Worm (Caenorhabditis elegans) whole organism, young adult: ENCODE data around the gene tre-2.

Experiments used
- B0261.1 ChIP-seq: sonication (generic microtip); optimal IDR thresholded peaks from 2 replicates; lab custom pipeline; 2016; ENCODE audit warnings: mild to moderate bottlenecking, missing genetic modification characterization, moderate library complexity, missing compliant biosample characterization
- C17E4.6 ChIP-seq: fragments of 200-800 bp; sonication (Bioruptor generic); IDR thresholded peaks from 2 replicates; pipeline ENCODE4 v1.3.6; 2022; ENCODE audit warnings: missing genetic modification reagents, missing genetic modification characterization, missing compliant biosample characterization
- D2030.7 ChIP-seq: fragments of 200-800 bp; sonication (Bioruptor generic); IDR thresholded peaks from 2 replicates; pipeline ENCODE4 v1.3.6; 2022; ENCODE audit warnings: missing genetic modification reagents, missing genetic modification characterization, missing compliant biosample characterization
- F10E7.11 ChIP-seq: sonication (generic microtip); optimal IDR thresholded peaks from 2 replicates; lab custom pipeline; 2017; ENCODE audit warnings: mild to moderate bottlenecking, missing genetic modification characterization, moderate library complexity, missing compliant biosample characterization
- F22D6.2 ChIP-seq: sonication (generic microtip); optimal IDR thresholded peaks from 2 replicates; lab custom pipeline; 2016; ENCODE audit warnings: mild to moderate bottlenecking, missing genetic modification characterization, missing compliant biosample characterization
- F23B12.7 ChIP-seq: sonication (generic microtip); optimal IDR thresholded peaks from 2 replicates; lab custom pipeline; 2017; ENCODE audit warnings: missing genetic modification characterization, mild to moderate bottlenecking, missing compliant biosample characterization, antibody characterized with exemption, moderate library complexity; ENCODE audit not compliant: insufficient read depth
- F33H1.4 ChIP-seq: fragments of 200-800 bp; sonication (Bioruptor generic); IDR thresholded peaks from 2 replicates; pipeline ENCODE4 v1.3.6; 2022; ENCODE audit warnings: missing genetic modification reagents, missing genetic modification characterization, missing compliant biosample characterization
- F49E8.2 ChIP-seq: sonication (generic microtip); optimal IDR thresholded peaks from 3 replicates; lab custom pipeline; 2017; ENCODE audit warnings: missing genetic modification characterization, mild to moderate bottlenecking, missing compliant biosample characterization, antibody characterized with exemption, moderate library complexity; ENCODE audit not compliant: insufficient read depth
- F52B5.7 ChIP-seq: sonication (generic microtip); optimal IDR thresholded peaks from 2 replicates; lab custom pipeline; 2016; ENCODE audit warnings: mild to moderate bottlenecking, missing genetic modification characterization, missing compliant biosample characterization
- F55B11.4 ChIP-seq: sonication (generic microtip); optimal IDR thresholded peaks from 2 replicates; lab custom pipeline; 2016; ENCODE audit warnings: missing compliant biosample characterization, missing genetic modification characterization, borderline replicate concordance; ENCODE audit not compliant: insufficient read depth
- F57C9.4 ChIP-seq: sonication (generic microtip); optimal IDR thresholded peaks from 2 replicates; lab custom pipeline; 2017; ENCODE audit warnings: mild to moderate bottlenecking, missing genetic modification characterization, missing compliant biosample characterization
- K11D2.4 ChIP-seq: fragments of 200-800 bp; sonication (Bioruptor generic); IDR thresholded peaks from 2 replicates; pipeline ENCODE4 v1.3.6; 2022; ENCODE audit warnings: missing genetic modification reagents, missing genetic modification characterization, missing compliant biosample characterization
- aptf-2 ChIP-seq: fragments of 200-800 bp; sonication (Bioruptor generic); conservative IDR thresholded peaks from 2 replicates; pipeline ENCODE4 v1.3.6; 2022; ENCODE audit warnings: missing genetic modification reagents, missing genetic modification characterization, missing compliant biosample characterization
- aptf-3 ChIP-seq: fragments of 200-800 bp; sonication (Bioruptor generic); IDR thresholded peaks from 2 replicates; pipeline ENCODE4 v1.3.6; 2022; ENCODE audit warnings: missing genetic modification characterization, missing compliant biosample characterization
- atf-7 ChIP-seq: sonication (generic microtip); optimal IDR thresholded peaks from 2 replicates; lab custom pipeline; 2017; ENCODE audit warnings: mild to moderate bottlenecking, missing genetic modification characterization, missing compliant biosample characterization
- athp-1 ChIP-seq: sonication (generic microtip); optimal IDR thresholded peaks from 2 replicates; lab custom pipeline; 2017; ENCODE audit warnings: mild to moderate bottlenecking, missing genetic modification characterization, missing compliant biosample characterization
- ceh-100 ChIP-seq: fragments of 200-800 bp; sonication (Bioruptor generic); IDR thresholded peaks from 2 replicates; pipeline ENCODE4 v1.3.6; 2022; ENCODE audit warnings: missing genetic modification reagents, missing genetic modification characterization, missing compliant biosample characterization
- ceh-58 ChIP-seq: fragments of 200-800 bp; sonication (Bioruptor generic); IDR thresholded peaks from 2 replicates; pipeline ENCODE4 v1.3.6; 2022; ENCODE audit warnings: missing genetic modification characterization, missing compliant biosample characterization
- efl-1 ChIP-seq: fragments of 150-350 bp; optimal IDR thresholded peaks from 2 replicates; lab custom pipeline; 2014; ENCODE audit warnings: missing biosample characterization, missing genetic modification reagents, missing genetic modification characterization
- egl-18 ChIP-seq: fragments of 200-800 bp; sonication (Bioruptor generic); IDR thresholded peaks from 2 replicates; pipeline ENCODE4 v1.3.6; 2022; ENCODE audit warnings: missing genetic modification reagents, missing genetic modification characterization, missing compliant biosample characterization
- egl-44 ChIP-seq: fragments of 200-800 bp; sonication (Bioruptor generic); IDR thresholded peaks from 2 replicates; pipeline ENCODE4 v1.3.6; 2022; ENCODE audit warnings: missing genetic modification reagents, missing genetic modification characterization, missing compliant biosample characterization
- ets-4 ChIP-seq: fragments of 200-800 bp; sonication (Bioruptor generic); optimal IDR thresholded peaks from 2 replicates; lab custom pipeline; 2018; ENCODE audit warnings: mild to moderate bottlenecking, missing genetic modification characterization, missing compliant biosample characterization
- fkh-3 ChIP-seq: sonication (generic microtip); optimal IDR thresholded peaks from 2 replicates; lab custom pipeline; 2016; ENCODE audit warnings: mild to moderate bottlenecking, missing genetic modification characterization, missing compliant biosample characterization
- him-1 ChIP-seq: sonication (generic microtip); optimal IDR thresholded peaks from 2 replicates; lab custom pipeline; 2016; ENCODE audit warnings: missing genotype, missing genetic modification reagents, missing genetic modification characterization, missing compliant biosample characterization
- hrde-1 ChIP-seq: sonication (generic microtip); optimal IDR thresholded peaks from 2 replicates; lab custom pipeline; 2016; ENCODE audit warnings: missing genetic modification characterization, mild to moderate bottlenecking, missing compliant biosample characterization, moderate library complexity, missing genotype, missing genetic modification reagents, borderline replicate concordance
- let-526 ChIP-seq: fragments of 200-800 bp; sonication (Bioruptor generic); IDR thresholded peaks from 2 replicates; pipeline ENCODE4 v1.3.6; 2022; ENCODE audit warnings: missing genetic modification reagents, missing genetic modification characterization, missing compliant biosample characterization
- let-607 ChIP-seq, 2 experiments: fragments of 200-800 bp in 1 of 2; sonication (Bioruptor generic) in 1 of 2; sonication (generic microtip) in 1 of 2; optimal IDR thresholded peaks; 2 replicates each; lab custom pipeline; 2016 to 2018; ENCODE audit warnings: mild to moderate bottlenecking in 2 of 2, missing compliant biosample characterization in 2 of 2, missing genetic modification characterization in 2 of 2, moderate library complexity in 2 of 2, missing genotype in 1 of 2
- lin-26 ChIP-seq: fragments of 200-800 bp; sonication (Bioruptor generic); IDR thresholded peaks from 2 replicates; pipeline ENCODE4 v1.3.6; 2022; ENCODE audit warnings: missing genetic modification reagents, missing genetic modification characterization, missing compliant biosample characterization
- lsy-27 ChIP-seq: sonication (generic microtip); optimal IDR thresholded peaks from 2 replicates; lab custom pipeline; 2017; ENCODE audit warnings: missing genetic modification characterization, mild to moderate bottlenecking, missing compliant biosample characterization, antibody characterized with exemption, missing genotype, borderline replicate concordance; ENCODE audit not compliant: insufficient read depth
- madf-10 ChIP-seq: sonication (generic microtip); optimal IDR thresholded peaks from 2 replicates; lab custom pipeline; 2016; ENCODE audit warnings: mild to moderate bottlenecking, missing genetic modification characterization, missing compliant biosample characterization
- madf-3 ChIP-seq: fragments of 200-800 bp; sonication (Bioruptor generic); IDR thresholded peaks from 2 replicates; pipeline ENCODE4 v1.3.6; 2022; ENCODE audit warnings: missing genetic modification reagents, missing genetic modification characterization, missing compliant biosample characterization
- madf-8 ChIP-seq: fragments of 200-800 bp; sonication (Bioruptor generic); conservative IDR thresholded peaks from 2 replicates; pipeline ENCODE4 v1.3.6; 2022; ENCODE audit warnings: missing genetic modification reagents, missing genetic modification characterization, missing compliant biosample characterization
- nfya-1 ChIP-seq: sonication (generic microtip); optimal IDR thresholded peaks from 2 replicates; lab custom pipeline; 2017; ENCODE audit warnings: antibody characterized with exemption, missing compliant biosample characterization, missing genetic modification characterization, borderline replicate concordance; ENCODE audit not compliant: insufficient read depth
- nfyb-1 ChIP-seq: fragments of 200-800 bp; sonication (Bioruptor generic); IDR thresholded peaks from 2 replicates; pipeline ENCODE4 v1.3.6; 2022; ENCODE audit warnings: missing genetic modification reagents, missing genetic modification characterization, missing compliant biosample characterization
- nhr-120 ChIP-seq: fragments of 200-800 bp; sonication (Bioruptor generic); IDR thresholded peaks from 2 replicates; pipeline ENCODE4 v1.3.6; 2022; ENCODE audit warnings: missing genetic modification characterization, missing compliant biosample characterization
- nhr-80 ChIP-seq: sonication (generic microtip); optimal IDR thresholded peaks from 2 replicates; lab custom pipeline; 2016; ENCODE audit warnings: missing genetic modification characterization, missing compliant biosample characterization
- rec-8 ChIP-seq, 2 experiments: sonication (generic microtip); optimal IDR thresholded peaks; 2 replicates each; lab custom pipeline; 2016; ENCODE audit warnings: mild to moderate bottlenecking in 2 of 2, missing genetic modification characterization in 2 of 2, missing genetic modification reagents in 2 of 2, missing genotype in 2 of 2, missing biosample characterization in 1 of 2, missing compliant biosample characterization in 1 of 2, moderate library complexity in 1 of 2
- repo-1 ChIP-seq: sonication (generic microtip); optimal IDR thresholded peaks from 2 replicates; lab custom pipeline; 2017; ENCODE audit warnings: mild to moderate bottlenecking, missing genetic modification characterization, missing compliant biosample characterization
- rpc-1 ChIP-seq, 2 experiments: fragments of 150-350 bp in 1 of 2; sonication (generic microtip) in 1 of 2; optimal IDR thresholded peaks; 2 replicates each; lab custom pipeline; 2014 to 2018; ENCODE audit warnings: missing biosample characterization in 1 of 2, missing genetic modification characterization in 1 of 2, missing genetic modification reagents in 1 of 2, missing genotype in 1 of 2
- snpc-4 ChIP-seq, 5 experiments: fragments of 150-350 bp in 1 of 5; sonication (generic microtip) in 4 of 5; optimal IDR thresholded peaks; 2 replicates each; lab custom pipeline; 2014 to 2018; ENCODE audit warnings: missing genetic modification characterization in 5 of 5, missing biosample characterization in 3 of 5, antibody characterized with exemption in 2 of 5, mild to moderate bottlenecking in 2 of 5, missing compliant biosample characterization in 2 of 5, missing genotype in 2 of 5, moderate library complexity in 2 of 5, missing genetic modification reagents in 1 of 5
- tbp1 ChIP-seq: fragments of 200-800 bp; sonication (Bioruptor generic); optimal IDR thresholded peaks from 2 replicates; lab custom pipeline; 2018; ENCODE audit warnings: mild to moderate bottlenecking, missing genetic modification characterization, missing compliant biosample characterization
- tlf-1 ChIP-seq: fragments of 200-800 bp; sonication (Bioruptor generic); optimal IDR thresholded peaks from 2 replicates; lab custom pipeline; 2018; ENCODE audit warnings: mild to moderate bottlenecking, missing genetic modification characterization, missing compliant biosample characterization
- unc-62 ChIP-seq: fragments of 150-350 bp; optimal IDR thresholded peaks from 2 replicates; lab custom pipeline; 2014; ENCODE audit warnings: missing biosample characterization, missing genetic modification reagents, missing genetic modification characterization
- ztf-22 ChIP-seq: fragments of 200-800 bp; sonication (Bioruptor generic); optimal IDR thresholded peaks from 2 replicates; lab custom pipeline; 2018; ENCODE audit warnings: mild to moderate bottlenecking, missing genetic modification characterization, moderate library complexity, missing compliant biosample characterization
- ztf-26 ChIP-seq: sonication (generic microtip); optimal IDR thresholded peaks from 2 replicates; lab custom pipeline; 2017; ENCODE audit warnings: missing genetic modification characterization, missing compliant biosample characterization

tre-2 gene

ce11 chrIV:6920063-6920462, 36.8 kb upstream of the tre-2 start, which contains the start of gene T22D1.18:
Gene T22D1.18, minus strand, starts transcription at chrIV:6920163.
- TF ChIP-seq F57C9.4 (tag; lab: Kevin White, UChicago) (no peak), D2030.7 (no peak), lsy-27 (tag; lab: Kevin White, UChicago) (no peak), snpc-4 (GFP tag; optimal IDR thresholded peaks at IDR 0.05; lab: Kevin White, UChicago) (no peak), snpc-4 (tag; optimal IDR thresholded peaks at IDR 0.05; lab: Kevin White, UChicago) (no peak), aptf-3 (GFP tag; lab: Robert Waterston, UW) (no peak), hrde-1 (tag; lab: Kevin White, UChicago) (no peak), F52B5.7 (tag; lab: Kevin White, UChicago) (no peak), F55B11.4 (tag; lab: Kevin White, UChicago) (no peak), ceh-100 (GFP tag; lab: Robert Waterston, UW) (no peak), F49E8.2 (tag; lab: Kevin White, UChicago) (no peak), ets-4 (GFP tag; lab: Kevin White, UChicago) (no peak), atf-7 (tag; lab: Kevin White, UChicago) (no peak), nfya-1 (no peak)
- TF ChIP-seq, all 124 proteins: peak for 0

- TF ChIP-seq madf-10 (tag; lab: Kevin White, UChicago) (no peak), rpc-1 (optimal IDR thresholded peaks at IDR 0.05; lab: Kevin White, UChicago) (no peak), rpc-1 (tag; optimal IDR thresholded peaks at IDR 0.05; lab: Kevin White, UChicago) (no peak), nhr-80 (peak; percentile 56), fkh-3 (no peak), let-607 (tag; optimal IDR thresholded peaks at IDR 0.05; lab: Kevin White, UChicago) (peak in 1 of 2 experiments; percentile 26), F10E7.11 (tag; lab: Kevin White, UChicago) (no peak), nhr-120 (GFP tag; lab: Robert Waterston, UW) (no peak), him-1 (tag; lab: Kevin White, UChicago) (peak; percentile 66), let-526 (GFP tag; lab: Robert Waterston, UW) (no peak), egl-44 (no peak), madf-3 (no peak), F52B5.7 (tag; lab: Kevin White, UChicago) (no peak), efl-1 (GFP tag; lab: Kevin White, UChicago) (peak; percentile 58), B0261.1 (tag; lab: Kevin White, UChicago) (no peak), madf-8 (GFP tag; lab: Robert Waterston, UW) (no peak; the same call in 1 of the 2 replicates), D2030.7 (peak; percentile 51; the same call in 1 of the 2 replicates), ceh-58 (GFP tag; lab: Robert Waterston, UW) (no peak), repo-1 (tag; lab: Kevin White, UChicago) (no peak), F23B12.7 (tag; lab: Kevin White, UChicago) (peak; percentile 71), nfyb-1 (GFP tag; lab: Robert Waterston, UW) (no peak; the same call in 1 of the 2 replicates), ztf-22 (no peak), rec-8 (tag; optimal IDR thresholded peaks at IDR 0.05; lab: Kevin White, UChicago) (no peak), athp-1 (peak; percentile 73), ztf-26 (tag; lab: Kevin White, UChicago) (peak; percentile 17), F33H1.4 (GFP tag; lab: Robert Waterston, UW) (peak; percentile 77), C17E4.6 (GFP tag; lab: Robert Waterston, UW) (no peak), aptf-2 (GFP tag; lab: Robert Waterston, UW) (no peak), F22D6.2 (tag; lab: Kevin White, UChicago) (no peak), unc-62 (GFP tag; lab: Kevin White, UChicago) (no peak), tlf-1 (peak; percentile 53), egl-18 (GFP tag; lab: Robert Waterston, UW) (no peak), tbp1 (peak; percentile 70), hrde-1 (tag; lab: Kevin White, UChicago) (no peak), K11D2.4 (GFP tag; lab: Robert Waterston, UW) (no peak), lin-26 (GFP tag; lab: Robert Waterston, UW) (no peak), F57C9.4 (tag; lab: Kevin White, UChicago) (no peak)
Observed at ce11 chrIV:6919318-6919717, 36.1 kb upstream of the tre-2 start, which contains the start of gene ruvb-2. Gene ruvb-2, minus strand, starts transcription at chrIV:6919406.
